Worm (Caenorhabditis elegans) whole organism, L2 larva: Measurements from ENCODE around the gene irk-1.

Source experiments
- nhr-12 ChIP-seq: fragments of 150-350 bp; optimal IDR thresholded peaks from 2 replicates; lab custom pipeline; 2014; ENCODE audit warnings: missing biosample characterization, missing genetic modification characterization
- nhr-77 ChIP-seq: fragments of 150-350 bp; optimal IDR thresholded peaks from 2 replicates; lab custom pipeline; 2014; ENCODE audit warnings: missing biosample characterization, missing genetic modification characterization
- ztf-11 ChIP-seq: sonication (generic microtip); optimal IDR thresholded peaks from 2 replicates; lab custom pipeline; 2017; ENCODE audit warnings: missing biosample characterization, missing genetic modification characterization

DNA sequence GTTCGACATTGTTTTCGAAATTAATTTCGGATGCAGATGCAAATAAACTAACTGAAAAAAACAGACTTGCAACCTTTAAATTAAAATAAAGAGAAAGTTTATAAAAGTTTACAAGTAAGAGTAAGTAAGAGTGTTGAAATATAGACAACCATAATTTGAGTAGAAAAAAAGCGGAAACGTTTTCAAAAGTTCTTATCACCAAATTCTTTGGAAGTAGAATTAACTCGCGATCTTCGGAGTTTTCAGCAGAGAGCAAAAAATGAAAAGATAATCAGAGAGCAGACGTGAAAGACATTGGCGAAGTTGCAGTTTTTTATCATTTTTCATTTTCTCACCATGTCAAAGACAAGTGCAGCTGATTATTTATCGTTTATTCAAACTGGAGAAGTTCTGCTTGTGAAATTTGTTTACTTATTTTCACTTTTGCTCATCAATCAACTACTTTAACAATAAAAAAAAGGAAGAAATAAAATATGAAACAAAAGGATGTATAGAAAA lies 16.2 kb downstream of the irk-1 start, which contains the start of gene abts-4:
- TF ChIP-seq ztf-11 (tag; lab: Kevin White, UChicago) (no peak), nhr-77 (tag; lab: Kevin White, UChicago) (no peak), nhr-12 (tag; lab: Kevin White, UChicago) (no peak)
